Fruit fly (Drosophila melanogaster) whole organism, embryonic: ENCODE data around the gene lobo.
A peak's percentile ranks its signal among the peaks of the same experiment; 100 is the strongest.

Experiments
- Abd-B ChIP-seq: fragments of 200-800 bp; sonication (Bioruptor generic); optimal IDR thresholded peaks from 2 replicates; lab custom pipeline; 2018; ENCODE audit warnings: missing biosample characterization, mild to moderate bottlenecking, missing genetic modification characterization, moderate library complexity
- Aef1 ChIP-seq: fragments of 200-800 bp; sonication (Bioruptor generic); IDR thresholded peaks from 3 replicates; pipeline ENCODE4 v1.3.6; 2022; ENCODE audit warnings: missing biosample characterization, missing genetic modification characterization
- CG10321 ChIP-seq: fragments of 200-800 bp; sonication (Bioruptor generic); IDR thresholded peaks from 2 replicates; pipeline ENCODE4 v1.3.6; 2022; ENCODE audit warnings: missing biosample characterization, missing genetic modification characterization
- CG10959 ChIP-seq: fragments of 200-800 bp; sonication (Bioruptor generic); IDR thresholded peaks from 2 replicates; pipeline ENCODE4 v1.3.6; 2022; ENCODE audit warnings: missing biosample characterization, missing genetic modification characterization
- CG14667 ChIP-seq: fragments of 200-800 bp; sonication (Bioruptor generic); IDR thresholded peaks from 2 replicates; pipeline ENCODE4 v1.3.6; 2022; ENCODE audit warnings: missing biosample characterization, missing genetic modification characterization
- CG15073 ChIP-seq: fragments of 200-800 bp; sonication (Bioruptor generic); optimal IDR thresholded peaks from 2 replicates; lab custom pipeline; 2016; ENCODE audit warnings: missing biosample characterization, missing genetic modification characterization
- CG17568 ChIP-seq: fragments of 200-800 bp; sonication (Bioruptor generic); optimal IDR thresholded peaks from 2 replicates; lab custom pipeline; 2018; ENCODE audit warnings: missing biosample characterization, mild to moderate bottlenecking, missing genetic modification characterization, moderate library complexity
- CG30403 ChIP-seq: fragments of 200-800 bp; sonication (Bioruptor generic); optimal IDR thresholded peaks from 3 replicates; lab custom pipeline; 2016; ENCODE audit warnings: missing biosample characterization, missing genetic modification characterization
- CG33557 ChIP-seq: fragments of 200-800 bp; sonication (Bioruptor generic); optimal IDR thresholded peaks from 2 replicates; lab custom pipeline; 2019; ENCODE audit warnings: missing biosample characterization, mild to moderate bottlenecking, missing genetic modification characterization, moderate library complexity
- CG4360 ChIP-seq: fragments of 200-800 bp; sonication (Bioruptor generic); IDR thresholded peaks from 2 replicates; pipeline ENCODE4 v1.3.6; 2022; ENCODE audit warnings: missing biosample characterization, missing genetic modification characterization
- CG4404 ChIP-seq: fragments of 200-800 bp; sonication (Bioruptor generic); IDR thresholded peaks from 2 replicates; pipeline ENCODE4 v1.3.6; 2022; ENCODE audit warnings: missing biosample characterization, missing genetic modification characterization
- CG5180 ChIP-seq: fragments of 200-800 bp; sonication (Bioruptor generic); optimal IDR thresholded peaks from 3 replicates; lab custom pipeline; 2017; ENCODE audit warnings: missing biosample characterization, missing genetic modification characterization, mild to moderate bottlenecking, moderate library complexity, missing genetic modification reagents
- CG6765 ChIP-seq: fragments of 200-800 bp; sonication (Bioruptor generic); optimal IDR thresholded peaks from 3 replicates; lab custom pipeline; 2017; ENCODE audit warnings: missing biosample characterization, mild to moderate bottlenecking, missing genetic modification characterization
- CG8388 ChIP-seq: fragments of 200-800 bp; sonication (Bioruptor generic); optimal IDR thresholded peaks from 2 replicates; lab custom pipeline; 2019; ENCODE audit warnings: missing biosample characterization, mild to moderate bottlenecking, missing genetic modification characterization, moderate library complexity
- CG8478 ChIP-seq: fragments of >200 bp; optimal IDR thresholded peaks from 2 replicates; lab custom pipeline; 2018
- CG8944 ChIP-seq: fragments of 200-800 bp; sonication (Bioruptor generic); optimal IDR thresholded peaks from 3 replicates; lab custom pipeline; 2016; ENCODE audit warnings: missing biosample characterization, missing genetic modification characterization
- Dip3 ChIP-seq: fragments of 200-800 bp; sonication (Bioruptor generic); optimal IDR thresholded peaks from 3 replicates; lab custom pipeline; 2016; ENCODE audit warnings: missing biosample characterization, missing genetic modification characterization
- E2f1 ChIP-seq: fragments of 200-800 bp; sonication (Bioruptor generic); IDR thresholded peaks from 2 replicates; pipeline ENCODE4 v1.3.6; 2022; ENCODE audit warnings: missing biosample characterization, missing genetic modification characterization
- HHEX ChIP-seq: fragments of 200-800 bp; sonication (Bioruptor generic); optimal IDR thresholded peaks from 3 replicates; lab custom pipeline; 2017; ENCODE audit warnings: missing biosample characterization, mild to moderate bottlenecking, missing genetic modification characterization, missing genetic modification reagents
- HLHmδ ChIP-seq: fragments of 200-800 bp; sonication (Bioruptor generic); optimal IDR thresholded peaks from 2 replicates; lab custom pipeline; 2018; ENCODE audit warnings: missing biosample characterization, mild to moderate bottlenecking, missing genetic modification characterization, moderate library complexity
- Hr51 ChIP-seq, 2 experiments: fragments of 200-800 bp; sonication (Bioruptor generic); optimal IDR thresholded peaks; 2 replicates in 1 of 2; 3 replicates in 1 of 2; lab custom pipeline; 2016 to 2018; ENCODE audit warnings: missing biosample characterization in 2 of 2, missing genetic modification characterization in 2 of 2, mild to moderate bottlenecking in 1 of 2, moderate library complexity in 1 of 2
- MESR4 ChIP-seq: fragments of 200-800 bp; sonication (Bioruptor generic); optimal IDR thresholded peaks from 2 replicates; lab custom pipeline; 2018; ENCODE audit warnings: missing biosample characterization, mild to moderate bottlenecking, missing genetic modification characterization, moderate library complexity
- Oli ChIP-seq: fragments of 200-800 bp; sonication (Bioruptor generic); optimal IDR thresholded peaks from 2 replicates; lab custom pipeline; 2018; ENCODE audit warnings: missing biosample characterization, mild to moderate bottlenecking, missing genetic modification characterization, moderate library complexity
- Six4 ChIP-seq: fragments of 200-800 bp; sonication (Bioruptor generic); optimal IDR thresholded peaks from 2 replicates; lab custom pipeline; 2016; ENCODE audit warnings: missing biosample characterization, missing genetic modification characterization
- Sox100B ChIP-seq: fragments of 200-800 bp; sonication (Bioruptor generic); optimal IDR thresholded peaks from 3 replicates; lab custom pipeline; 2018; ENCODE audit warnings: missing biosample characterization, mild to moderate bottlenecking, missing genetic modification characterization
- Sry-β ChIP-seq: fragments of 200-800 bp; sonication (Bioruptor generic); optimal IDR thresholded peaks from 2 replicates; lab custom pipeline; 2018; ENCODE audit warnings: missing biosample characterization, mild to moderate bottlenecking, missing genetic modification characterization, moderate library complexity
- bbx ChIP-seq: fragments of 200-800 bp; sonication (Bioruptor generic); IDR thresholded peaks from 2 replicates; pipeline ENCODE4 v1.3.6; 2022; ENCODE audit warnings: missing biosample characterization, missing genetic modification characterization; ENCODE audit not compliant: partially characterized antibody
- chif ChIP-seq, 2 experiments: fragments of 200-800 bp; sonication (Bioruptor generic); optimal IDR thresholded peaks; 3 replicates each; lab custom pipeline; 2016; ENCODE audit warnings: missing biosample characterization in 2 of 2, missing genetic modification characterization in 2 of 2
- crc ChIP-seq: fragments of 200-800 bp; sonication (Bioruptor generic); optimal IDR thresholded peaks from 2 replicates; lab custom pipeline; 2016; ENCODE audit warnings: missing biosample characterization, missing genetic modification characterization
- cwo ChIP-seq: fragments of 200-800 bp; sonication (Bioruptor generic); optimal IDR thresholded peaks from 3 replicates; lab custom pipeline; 2017; ENCODE audit warnings: missing biosample characterization, missing genetic modification characterization, mild to moderate bottlenecking, moderate library complexity, missing genetic modification reagents
- eve ChIP-seq, 2 experiments: fragments of >200 bp; optimal IDR thresholded peaks; 2 replicates each; lab custom pipeline; 2017; ENCODE audit warnings: missing biosample characterization in 2 of 2, missing genetic modification characterization in 2 of 2
- kay ChIP-seq: fragments of 200-800 bp; sonication (Bioruptor generic); optimal IDR thresholded peaks from 2 replicates; lab custom pipeline; 2016; ENCODE audit warnings: missing biosample characterization, missing genetic modification characterization
- klu ChIP-seq: fragments of 200-800 bp; sonication (Bioruptor generic); IDR thresholded peaks from 2 replicates; pipeline ENCODE4 v1.3.6; 2022; ENCODE audit warnings: missing biosample characterization, missing genetic modification characterization
- onecut ChIP-seq: fragments of 200-800 bp; sonication (Bioruptor generic); IDR thresholded peaks from 2 replicates; pipeline ENCODE4 v1.3.6; 2022; ENCODE audit warnings: missing biosample characterization, missing genetic modification characterization
- pfk ChIP-seq: fragments of 200-800 bp; sonication (Bioruptor generic); optimal IDR thresholded peaks from 2 replicates; lab custom pipeline; 2018; ENCODE audit warnings: missing biosample characterization, mild to moderate bottlenecking, missing genetic modification characterization, moderate library complexity
- pita ChIP-seq: fragments of 200-800 bp; sonication (Bioruptor generic); optimal IDR thresholded peaks from 2 replicates; lab custom pipeline; 2017; ENCODE audit warnings: missing biosample characterization, mild to moderate bottlenecking, missing genetic modification characterization
- seq ChIP-seq: fragments of 200-800 bp; sonication (Bioruptor generic); IDR thresholded peaks from 2 replicates; pipeline ENCODE4 v1.3.6; 2022; ENCODE audit warnings: missing biosample characterization, missing genetic modification characterization
- tna ChIP-seq: fragments of 200-800 bp; sonication (Bioruptor generic); IDR thresholded peaks from 2 replicates; pipeline ENCODE4 v1.3.6; 2022; ENCODE audit warnings: missing biosample characterization, missing genetic modification characterization; ENCODE audit not compliant: partially characterized antibody
- ttk ChIP-seq: fragments of 200-800 bp; sonication (Bioruptor generic); IDR thresholded peaks from 2 replicates; pipeline ENCODE4 v2.1.2; 2022; ENCODE audit warnings: missing biosample characterization, missing genetic modification characterization
- wor ChIP-seq: fragments of 200-800 bp; sonication (Bioruptor generic); IDR thresholded peaks from 2 replicates; pipeline ENCODE4 v1.3.6; 2022; ENCODE audit warnings: missing biosample characterization, missing genetic modification characterization
- zen2 ChIP-seq: fragments of 200-800 bp; sonication (Bioruptor generic); IDR thresholded peaks from 3 replicates; pipeline ENCODE4 v1.3.6; 2022; ENCODE audit warnings: missing biosample characterization, missing genetic modification characterization; ENCODE audit not compliant: partially characterized antibody

The lobo gene

DNA sequence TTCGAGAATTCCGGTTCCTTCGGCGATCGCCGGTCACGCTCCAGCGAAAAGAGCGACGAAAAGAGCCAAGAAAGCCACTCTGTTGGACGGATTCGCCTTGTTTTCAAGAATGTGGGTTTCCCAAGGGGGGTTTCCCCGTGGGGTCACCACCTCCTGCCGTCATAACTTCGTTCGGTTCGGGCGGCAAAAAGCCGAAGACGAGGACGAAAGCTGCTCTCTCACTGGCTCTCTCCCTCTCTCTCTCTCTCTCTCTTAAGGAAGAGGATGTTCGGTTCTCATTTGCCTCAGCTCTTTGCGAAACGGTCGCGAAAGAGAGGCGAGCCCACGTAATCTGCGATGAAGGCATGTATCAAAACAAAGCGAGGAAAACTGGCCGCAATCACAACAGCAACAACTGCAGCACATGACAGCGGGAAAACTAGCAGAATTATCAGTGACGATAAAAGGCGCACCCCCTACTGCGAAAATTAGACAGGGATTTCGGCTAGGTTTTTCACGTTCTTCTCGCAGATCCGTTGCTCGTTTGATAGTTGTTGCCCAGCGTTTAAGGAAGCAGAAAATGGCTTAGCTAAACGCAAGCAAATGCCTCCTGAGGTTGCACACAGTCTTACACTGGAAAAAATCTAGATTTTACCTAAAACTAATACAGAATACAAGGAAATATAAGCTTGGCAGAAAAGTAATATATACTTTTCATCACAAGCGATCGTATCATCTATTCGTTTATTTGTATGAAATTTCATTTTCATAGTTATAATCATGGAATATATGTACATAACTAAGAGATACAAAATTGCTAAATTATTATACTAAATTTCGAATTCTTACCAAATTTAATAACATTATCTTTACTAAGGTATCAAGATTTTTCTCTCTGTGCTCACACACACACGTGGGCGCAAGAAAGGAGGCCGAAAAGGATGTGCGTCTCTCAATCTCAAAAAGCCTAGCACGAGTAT lies 9.8 kb downstream of the lobo start, which contains the start of gene dan (continued):
- TF ChIP-seq E2f1 (GFP tag; lab: Robert Waterston, UW) = no peak
- no peak for TF ChIP-seq ttk (GFP tag; lab: Robert Waterston, UW)
- TF ChIP-seq CG10321 (GFP tag; lab: Robert Waterston, UW) = no peak
- TF ChIP-seq wor (GFP tag; lab: Robert Waterston, UW) = no peak
- TF ChIP-seq CG6765 = no peak
- no peak for TF ChIP-seq MESR4 (GFP tag; lab: Kevin White, UChicago)
- TF ChIP-seq Sox100B (GFP tag; lab: Kevin White, UChicago) = peak; percentile 38
- TF ChIP-seq Aef1 = no peak
- no peak for TF ChIP-seq pfk
- TF ChIP-seq HHEX (GFP tag; lab: Kevin White, UChicago) = no peak
- TF ChIP-seq CG5180 (GFP tag; lab: Kevin White, UChicago) = peak; percentile 7
- peak; percentile 69 for TF ChIP-seq CG4404
- no peak for TF ChIP-seq Dip3 (GFP tag; lab: Kevin White, UChicago)
- peak; percentile 8 for TF ChIP-seq Abd-B (GFP tag; lab: Kevin White, UChicago)
- peak; percentile 63 for TF ChIP-seq CG30403 (GFP tag; lab: Kevin White, UChicago)
- no peak for TF ChIP-seq tna
- no peak for TF ChIP-seq crc
- no peak for TF ChIP-seq pita
- peak; percentile 44 for TF ChIP-seq Oli (tag; lab: Kevin White, UChicago)
- TF ChIP-seq Six4 = no peak
- peak in 1 of 2 experiments; percentile 49 for TF ChIP-seq eve (GFP tag; optimal IDR thresholded peaks at IDR 0.05; lab: Kevin White, UChicago)
- no peak for TF ChIP-seq CG10959 (GFP tag; lab: Robert Waterston, UW)
- TF ChIP-seq Sry-β (GFP tag; lab: Kevin White, UChicago) = no peak
- no peak for TF ChIP-seq chif (GFP tag; optimal IDR thresholded peaks at IDR 0.05; lab: Kevin White, UChicago)
- TF ChIP-seq zen2 (GFP tag; lab: Robert Waterston, UW) = no peak
- TF ChIP-seq klu = no peak
- peak in 1 of 2 experiments; percentile 48 for TF ChIP-seq Hr51 (GFP tag; optimal IDR thresholded peaks at IDR 0.05; lab: Kevin White, UChicago)
- no peak for TF ChIP-seq CG14667 (GFP tag; lab: Robert Waterston, UW)
- TF ChIP-seq kay = no peak
- TF ChIP-seq CG8944 (GFP tag; lab: Kevin White, UChicago) = no peak
- TF ChIP-seq HLHmδ (GFP tag; lab: Kevin White, UChicago) = no peak
- TF ChIP-seq onecut (GFP tag; lab: Robert Waterston, UW) = no peak
- no peak for TF ChIP-seq CG8478 (lab: Kevin White, UChicago)
- TF ChIP-seq CG17568 (GFP tag; lab: Kevin White, UChicago) = no peak
- no peak for TF ChIP-seq CG15073 (GFP tag; lab: Kevin White, UChicago)
- peak; percentile 23 for TF ChIP-seq cwo
- TF ChIP-seq seq (GFP tag; lab: Robert Waterston, UW) = no peak
- peak; percentile 43 for TF ChIP-seq CG8388 (GFP tag; lab: Kevin White, UChicago)
- no peak for TF ChIP-seq CG4360 (GFP tag; lab: Robert Waterston, UW)
- peak; percentile 27 for TF ChIP-seq CG33557 (GFP tag; lab: Kevin White, UChicago)
- TF ChIP-seq bbx = no peak
